Worm (Caenorhabditis elegans): Measurements from ENCODE around the gene F35A5.5.

ce11 chrX:3824443-3824842, 28.9 kb upstream of the F35A5.5 start:
- TF ChIP-seq dpl-1 (GFP tag; optimal IDR thresholded peaks at IDR 0.05) (no peak), daf-19 (GFP tag; conservative IDR thresholded peaks at IDR 0.05) (no peak), dmd-9 (GFP tag; IDR thresholded peaks at IDR 0.05) (no peak), R02D3.7 (tag; optimal IDR thresholded peaks at IDR 0.05) (no peak), ztf-11 (tag; optimal IDR thresholded peaks at IDR 0.05) (no peak), T20F7.1 (GFP tag; optimal IDR thresholded peaks at IDR 0.05) (no peak)
